Fruit fly (Drosophila melanogaster) whole organism, pupa: ENCODE measurements around the gene eIF4E4.

Experiments used
- CG32121 ChIP-seq: fragments of 200-800 bp; sonication (Bioruptor generic); IDR thresholded peaks from 2 replicates; pipeline ENCODE4 v1.3.6; 2022; ENCODE audit warnings: missing biosample characterization, missing genetic modification characterization
- fd96Ca ChIP-seq: fragments of 200-800 bp; sonication (Bioruptor generic); IDR thresholded peaks from 3 replicates; pipeline ENCODE4 v1.3.6; 2022; ENCODE audit warnings: missing biosample characterization, missing genetic modification characterization

DNA sequence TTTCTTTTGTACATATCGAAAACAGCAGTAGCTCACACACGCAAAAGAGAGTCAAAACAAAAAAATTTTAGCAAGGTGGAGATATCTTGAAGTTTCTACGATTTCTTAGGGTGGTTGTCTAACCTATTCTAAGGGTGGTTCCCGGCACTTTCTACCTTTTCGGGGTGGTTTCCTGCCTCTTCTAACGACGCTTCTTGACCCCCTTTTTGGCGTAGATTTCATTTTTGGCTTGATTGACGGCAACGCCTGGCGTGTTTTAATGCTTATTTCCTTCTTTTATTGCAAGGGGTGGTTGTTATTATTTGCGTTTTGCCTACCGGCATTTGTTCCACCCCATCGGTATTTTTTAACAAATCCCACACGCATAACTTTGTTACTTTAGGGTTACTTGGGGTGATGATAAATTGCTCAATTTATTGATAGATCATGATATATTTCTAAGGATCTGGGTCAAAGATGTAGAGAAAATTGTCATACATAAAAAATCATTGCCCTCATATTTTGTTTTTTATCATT lies 35.6 kb upstream of the eIF4E4 start:
- TF ChIP-seq CG32121 (GFP tag; lab: Robert Waterston, UW) (no peak), fd96Ca (GFP tag; lab: Robert Waterston, UW) (no peak)
